Fruit fly (Drosophila melanogaster) whole organism, embryonic: ENCODE data around the gene fzo.

Source experiments
- Asciz ChIP-seq: fragments of 200-800 bp; sonication (Bioruptor generic); optimal IDR thresholded peaks from 2 replicates; lab custom pipeline; 2017; ENCODE audit warnings: missing biosample characterization, mild to moderate bottlenecking, missing genetic modification characterization, missing genetic modification reagents
- Blimp-1 ChIP-seq: fragments of 200-800 bp; sonication (Bioruptor generic); optimal IDR thresholded peaks from 3 replicates; lab custom pipeline; 2018; ENCODE audit warnings: missing biosample characterization, missing genetic modification characterization, mild to moderate bottlenecking, moderate library complexity, missing genetic modification reagents
- CG10267 ChIP-seq: fragments of 200-800 bp; sonication (Bioruptor generic); optimal IDR thresholded peaks from 2 replicates; lab custom pipeline; 2018; ENCODE audit warnings: missing biosample characterization, mild to moderate bottlenecking, missing genetic modification characterization, moderate library complexity
- CG10565 ChIP-seq: fragments of 200-800 bp; sonication (Bioruptor generic); optimal IDR thresholded peaks from 3 replicates; lab custom pipeline; 2016; ENCODE audit warnings: missing biosample characterization, mild to moderate bottlenecking, missing genetic modification characterization
- CG10654 ChIP-seq: fragments of 200-800 bp; sonication (Bioruptor generic); optimal IDR thresholded peaks from 2 replicates; lab custom pipeline; 2016; ENCODE audit warnings: missing biosample characterization, missing genetic modification characterization
- CG10979 ChIP-seq: fragments of 200-800 bp; sonication (Bioruptor generic); optimal IDR thresholded peaks from 2 replicates; lab custom pipeline; 2018; ENCODE audit warnings: missing biosample characterization, mild to moderate bottlenecking, missing genetic modification characterization, moderate library complexity
- CG12299 ChIP-seq: fragments of 200-800 bp; sonication (Bioruptor generic); optimal IDR thresholded peaks from 2 replicates; lab custom pipeline; 2018; ENCODE audit warnings: missing biosample characterization, mild to moderate bottlenecking, missing genetic modification characterization
- CG13424 ChIP-seq: fragments of 200-800 bp; sonication (Bioruptor generic); optimal IDR thresholded peaks from 2 replicates; lab custom pipeline; 2019; ENCODE audit warnings: missing biosample characterization, mild to moderate bottlenecking, missing genetic modification characterization, moderate library complexity
- CG13775 ChIP-seq: fragments of 200-800 bp; sonication (Bioruptor generic); optimal IDR thresholded peaks from 3 replicates; lab custom pipeline; 2017; ENCODE audit warnings: missing biosample characterization, mild to moderate bottlenecking, missing genetic modification characterization
- CG14667 ChIP-seq: fragments of 200-800 bp; sonication (Bioruptor generic); IDR thresholded peaks from 2 replicates; pipeline ENCODE4 v1.3.6; 2022; ENCODE audit warnings: missing biosample characterization, missing genetic modification characterization
- CG14860 ChIP-seq: fragments of 200-800 bp; sonication (Bioruptor generic); IDR thresholded peaks from 3 replicates; pipeline ENCODE4 v1.3.6; 2022; ENCODE audit warnings: missing biosample characterization, missing genetic modification characterization; ENCODE audit not compliant: partially characterized antibody
- CG15011 ChIP-seq: fragments of 200-800 bp; sonication (Bioruptor generic); optimal IDR thresholded peaks from 3 replicates; lab custom pipeline; 2018; ENCODE audit warnings: missing biosample characterization, mild to moderate bottlenecking, missing genetic modification characterization
- CG15073 ChIP-seq: fragments of 200-800 bp; sonication (Bioruptor generic); optimal IDR thresholded peaks from 2 replicates; lab custom pipeline; 2016; ENCODE audit warnings: missing biosample characterization, missing genetic modification characterization
- CG15601 ChIP-seq: fragments of 200-800 bp; sonication (Bioruptor generic); optimal IDR thresholded peaks from 3 replicates; lab custom pipeline; 2019; ENCODE audit warnings: missing biosample characterization, mild to moderate bottlenecking, missing genetic modification characterization, moderate library complexity
- CG1602 ChIP-seq: fragments of 200-800 bp; sonication (Bioruptor generic); optimal IDR thresholded peaks from 3 replicates; lab custom pipeline; 2016; ENCODE audit warnings: missing biosample characterization, missing genetic modification characterization
- CG17359 ChIP-seq: fragments of 200-800 bp; sonication (Bioruptor generic); optimal IDR thresholded peaks from 3 replicates; lab custom pipeline; 2018; ENCODE audit warnings: missing biosample characterization, mild to moderate bottlenecking, missing genetic modification characterization, moderate library complexity
- CG17361 ChIP-seq: fragments of 200-800 bp; sonication (Bioruptor generic); IDR thresholded peaks from 3 replicates; pipeline ENCODE4 v1.3.6; 2022; ENCODE audit warnings: missing biosample characterization, missing genetic modification characterization
- CG1792 ChIP-seq: fragments of 200-800 bp; sonication (Bioruptor generic); optimal IDR thresholded peaks from 2 replicates; lab custom pipeline; 2016; ENCODE audit warnings: missing biosample characterization, missing genetic modification characterization
- CG2199 ChIP-seq: fragments of 200-800 bp; sonication (Bioruptor generic); IDR thresholded peaks from 3 replicates; pipeline ENCODE4 v1.3.6; 2022; ENCODE audit warnings: missing biosample characterization, missing genetic modification characterization
- CG3407 ChIP-seq: fragments of 200-800 bp; sonication (Bioruptor generic); optimal IDR thresholded peaks from 2 replicates; lab custom pipeline; 2018; ENCODE audit warnings: missing biosample characterization, mild to moderate bottlenecking, missing genetic modification characterization
- CG4424 ChIP-seq: fragments of 200-800 bp; sonication (Bioruptor generic); optimal IDR thresholded peaks from 3 replicates; lab custom pipeline; 2016; ENCODE audit warnings: missing biosample characterization, missing genetic modification characterization
- CG5180 ChIP-seq: fragments of 200-800 bp; sonication (Bioruptor generic); optimal IDR thresholded peaks from 3 replicates; lab custom pipeline; 2017; ENCODE audit warnings: missing biosample characterization, missing genetic modification characterization, mild to moderate bottlenecking, moderate library complexity, missing genetic modification reagents
- CG5953 ChIP-seq: fragments of 200-800 bp; sonication (Bioruptor generic); IDR thresholded peaks from 2 replicates; pipeline ENCODE4 v1.3.6; 2022; ENCODE audit warnings: missing biosample characterization, missing genetic modification characterization
- CG6854 ChIP-seq: fragments of 200-800 bp; sonication (Bioruptor generic); optimal IDR thresholded peaks from 3 replicates; lab custom pipeline; 2017; ENCODE audit warnings: missing biosample characterization, mild to moderate bottlenecking, missing genetic modification characterization
- CG8281 ChIP-seq: fragments of 200-800 bp; sonication (Bioruptor generic); optimal IDR thresholded peaks from 2 replicates; lab custom pipeline; 2018; ENCODE audit warnings: missing biosample characterization, mild to moderate bottlenecking, missing genetic modification characterization, moderate library complexity
- CG8924 ChIP-seq: fragments of 200-800 bp; optimal IDR thresholded peaks from 3 replicates; lab custom pipeline; 2019; ENCODE audit warnings: missing biosample characterization, mild to moderate bottlenecking, missing genetic modification characterization, moderate library complexity
- D ChIP-seq, 2 experiments: fragments of 200-800 bp in 1 of 2; fragments of >200 bp in 1 of 2; sonication (Bioruptor generic) in 1 of 2; optimal IDR thresholded peaks; 2 replicates in 1 of 2; 3 replicates in 1 of 2; lab custom pipeline; 2017; ENCODE audit warnings: mild to moderate bottlenecking in 1 of 2, missing biosample characterization in 1 of 2, missing genetic modification characterization in 1 of 2, missing genetic modification reagents in 1 of 2
- D19B ChIP-seq: fragments of 200-800 bp; sonication (Bioruptor generic); optimal IDR thresholded peaks from 2 replicates; lab custom pipeline; 2017; ENCODE audit warnings: missing biosample characterization, mild to moderate bottlenecking, missing genetic modification characterization
- Fer1 ChIP-seq: fragments of 200-800 bp; sonication (Bioruptor generic); optimal IDR thresholded peaks from 2 replicates; lab custom pipeline; 2017; ENCODE audit warnings: missing biosample characterization, mild to moderate bottlenecking, missing genetic modification characterization
- Fer2 ChIP-seq: fragments of 200-800 bp; sonication (Bioruptor generic); optimal IDR thresholded peaks from 2 replicates; lab custom pipeline; 2018; ENCODE audit warnings: missing biosample characterization, mild to moderate bottlenecking, missing genetic modification characterization, moderate library complexity
- Fer3 ChIP-seq: fragments of 200-800 bp; sonication (Bioruptor generic); optimal IDR thresholded peaks from 2 replicates; lab custom pipeline; 2018; ENCODE audit warnings: missing biosample characterization, mild to moderate bottlenecking, missing genetic modification characterization, moderate library complexity
- Gsc ChIP-seq: fragments of 200-800 bp; sonication (Bioruptor generic); IDR thresholded peaks from 2 replicates; pipeline ENCODE4 v1.3.6; 2022; ENCODE audit warnings: missing biosample characterization, missing genetic modification characterization
- Med ChIP-seq: fragments of 200-800 bp; sonication (Bioruptor generic); peaks from one replicate; lab custom pipeline; 2016; ENCODE audit warnings: missing biosample characterization, missing genetic modification characterization, mild to moderate bottlenecking, inconsistent platforms, moderate library complexity
- Neu2 ChIP-seq: fragments of 200-800 bp; sonication (Bioruptor generic); optimal IDR thresholded peaks from 3 replicates; lab custom pipeline; 2016; ENCODE audit warnings: missing biosample characterization, missing genetic modification characterization, borderline replicate concordance
- Pdp1 ChIP-seq, 2 experiments: fragments of 200-800 bp; sonication (Bioruptor generic); optimal IDR thresholded peaks; 3 replicates each; lab custom pipeline; 2016; ENCODE audit warnings: missing biosample characterization in 2 of 2, missing genetic modification characterization in 2 of 2, mild to moderate bottlenecking in 1 of 2, moderate library complexity in 1 of 2
- croc ChIP-seq: fragments of 200-800 bp; sonication (Bioruptor generic); conservative IDR thresholded peaks from 3 replicates; pipeline ENCODE4 v1.3.6; 2022; ENCODE audit warnings: missing biosample characterization, missing genetic modification characterization
- en ChIP-seq: fragments of 200-800 bp; sonication (Bioruptor generic); optimal IDR thresholded peaks from 2 replicates; lab custom pipeline; 2016; ENCODE audit warnings: missing biosample characterization, missing genetic modification characterization
- fru ChIP-seq: fragments of >200 bp; optimal IDR thresholded peaks from 2 replicates; lab custom pipeline; 2017
- gcm ChIP-seq: fragments of 200-800 bp; sonication (Bioruptor generic); optimal IDR thresholded peaks from 2 replicates; lab custom pipeline; 2019; ENCODE audit warnings: missing biosample characterization, mild to moderate bottlenecking, missing genetic modification characterization, moderate library complexity
- gro ChIP-seq: fragments of 200-800 bp; sonication (Bioruptor generic); optimal IDR thresholded peaks from 2 replicates; lab custom pipeline; 2016; ENCODE audit warnings: missing biosample characterization, missing genetic modification characterization
- kay ChIP-seq: fragments of 200-800 bp; sonication (Bioruptor generic); optimal IDR thresholded peaks from 2 replicates; lab custom pipeline; 2016; ENCODE audit warnings: missing biosample characterization, missing genetic modification characterization
- lab ChIP-seq: fragments of 200-800 bp; sonication (Bioruptor generic); optimal IDR thresholded peaks from 3 replicates; lab custom pipeline; 2017; ENCODE audit warnings: missing biosample characterization, missing genetic modification characterization, mild to moderate bottlenecking, moderate library complexity, missing genetic modification reagents
- pb ChIP-seq: fragments of 200-800 bp; sonication (Bioruptor generic); optimal IDR thresholded peaks from 3 replicates; lab custom pipeline; 2016; ENCODE audit warnings: missing biosample characterization, missing genetic modification characterization
- pzg ChIP-seq: fragments of 200-800 bp; sonication (Bioruptor generic); optimal IDR thresholded peaks from 3 replicates; lab custom pipeline; 2018; ENCODE audit warnings: missing biosample characterization, mild to moderate bottlenecking, missing genetic modification characterization, moderate library complexity
- rib ChIP-seq: fragments of 200-800 bp; sonication (Bioruptor generic); IDR thresholded peaks from 2 replicates; pipeline ENCODE4 v1.3.6; 2022; ENCODE audit warnings: missing biosample characterization, missing genetic modification characterization
- slou ChIP-seq: fragments of 200-800 bp; sonication (Bioruptor generic); optimal IDR thresholded peaks from 3 replicates; lab custom pipeline; 2016; ENCODE audit warnings: missing biosample characterization, missing genetic modification characterization
- tap ChIP-seq: fragments of 200-800 bp; optimal IDR thresholded peaks from 3 replicates; lab custom pipeline; 2019; ENCODE audit warnings: missing biosample characterization, mild to moderate bottlenecking, missing genetic modification characterization, moderate library complexity
- trh ChIP-seq: fragments of 200-800 bp; sonication (Bioruptor generic); optimal IDR thresholded peaks from 2 replicates; lab custom pipeline; 2016; ENCODE audit warnings: missing biosample characterization, missing genetic modification characterization
- wor ChIP-seq: fragments of 200-800 bp; sonication (Bioruptor generic); IDR thresholded peaks from 2 replicates; pipeline ENCODE4 v1.3.6; 2022; ENCODE audit warnings: missing biosample characterization, missing genetic modification characterization
- yki ChIP-seq: fragments of >200 bp; optimal IDR thresholded peaks from 3 replicates; lab custom pipeline; 2018

Gene fzo

DNA sequence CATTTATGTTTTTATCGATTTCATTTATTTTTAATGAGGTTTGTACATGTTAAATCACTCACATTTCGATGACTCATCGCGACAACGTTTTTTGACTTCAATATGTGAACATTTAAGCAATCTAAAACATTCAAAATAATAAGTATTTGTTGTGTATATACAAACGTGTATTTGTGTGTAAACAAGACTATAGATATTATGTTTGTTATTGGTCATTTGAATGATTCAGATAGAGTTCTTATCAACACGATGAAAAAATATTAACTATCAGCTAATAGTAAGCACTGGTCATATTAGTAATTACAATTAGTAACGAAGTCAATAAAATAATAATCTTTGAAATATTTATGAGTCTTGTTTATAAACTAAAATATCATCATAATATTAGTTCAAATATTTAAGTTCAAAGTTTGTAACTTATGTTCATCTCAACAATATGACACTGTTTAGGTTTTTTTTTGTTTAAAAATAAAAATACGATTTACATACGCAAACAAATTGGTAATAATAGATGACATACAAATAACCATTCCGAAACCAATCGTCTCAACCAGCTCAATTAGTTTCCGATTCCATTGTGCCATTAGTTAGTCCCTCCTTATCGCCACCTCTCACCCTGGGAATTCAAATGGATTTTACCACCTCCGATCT is 22.7 kb downstream of the fzo start:
- TF ChIP-seq CG5180 (GFP tag; lab: Kevin White, UChicago) = peak; percentile 22
- peak in 1 of 2 experiments; percentile 18 for TF ChIP-seq Pdp1 (GFP tag; optimal IDR thresholded peaks at IDR 0.05; lab: Kevin White, UChicago)
- no peak for TF ChIP-seq slou (GFP tag; lab: Kevin White, UChicago)
- no peak for TF ChIP-seq rib (GFP tag; lab: Robert Waterston, UW)
- TF ChIP-seq Fer1 (GFP tag; lab: Kevin White, UChicago) = no peak
- TF ChIP-seq CG15601 (tag; lab: Kevin White, UChicago) = no peak
- TF ChIP-seq Asciz = peak; percentile 82
- no peak for TF ChIP-seq yki (lab: Kevin White, UChicago)
- peak; percentile 22 for TF ChIP-seq CG15011 (GFP tag; lab: Kevin White, UChicago)
- TF ChIP-seq CG10654 (GFP tag; lab: Kevin White, UChicago) = peak; percentile 33
- TF ChIP-seq CG14667 (GFP tag; lab: Robert Waterston, UW) = no peak
- TF ChIP-seq Fer2 = no peak
- TF ChIP-seq croc = no peak
- TF ChIP-seq pb (GFP tag; lab: Kevin White, UChicago) = no peak
- TF ChIP-seq CG1602 (GFP tag; lab: Kevin White, UChicago) = no peak
- peak; percentile 38 for TF ChIP-seq tap (tag; lab: Kevin White, UChicago)
- peak; percentile 18 for TF ChIP-seq CG4424 (GFP tag; lab: Kevin White, UChicago)
- no peak for TF ChIP-seq CG6854
- no peak for TF ChIP-seq CG14860
- TF ChIP-seq Neu2 (GFP tag; lab: Kevin White, UChicago) = no peak
- TF ChIP-seq trh (GFP tag; lab: Kevin White, UChicago) = no peak
- no peak for TF ChIP-seq CG8924 (tag; lab: Kevin White, UChicago)
- peak; percentile 49 for TF ChIP-seq Fer3 (tag; lab: Kevin White, UChicago)
- TF ChIP-seq en = no peak
- peak; percentile 19 for TF ChIP-seq kay
- no peak for TF ChIP-seq Gsc
- TF ChIP-seq Blimp-1 (GFP tag; lab: Kevin White, UChicago) = peak; percentile 72
- peak; percentile 60 for TF ChIP-seq CG1792
- TF ChIP-seq CG17359 (tag; lab: Kevin White, UChicago) = peak; percentile 66
- TF ChIP-seq CG8281 (tag; lab: Kevin White, UChicago) = peak; percentile 37
- no peak for TF ChIP-seq CG15073 (GFP tag; lab: Kevin White, UChicago)
- TF ChIP-seq CG10979 = peak; percentile 32
- TF ChIP-seq pzg (GFP tag; lab: Kevin White, UChicago) = no peak
- TF ChIP-seq lab (GFP tag; lab: Kevin White, UChicago) = peak; percentile 68
- no peak for TF ChIP-seq CG5953 (GFP tag; lab: Robert Waterston, UW)
- TF ChIP-seq gro = no peak
- TF ChIP-seq gcm (GFP tag; lab: Kevin White, UChicago) = no peak
- TF ChIP-seq D19B (GFP tag; lab: Kevin White, UChicago) = peak; percentile 57
- TF ChIP-seq CG10267 = no peak
- no peak for TF ChIP-seq CG17361
- no peak for TF ChIP-seq wor (GFP tag; lab: Robert Waterston, UW)
- no peak for TF ChIP-seq CG13775 (GFP tag; lab: Kevin White, UChicago)
- no peak for TF ChIP-seq CG2199 (GFP tag; lab: Robert Waterston, UW)
- TF ChIP-seq CG10565 (GFP tag; lab: Kevin White, UChicago) = no peak
- no peak for TF ChIP-seq fru
- no peak for TF ChIP-seq CG3407
- TF ChIP-seq D (optimal IDR thresholded peaks at IDR 0.05; lab: Kevin White, UChicago) = no peak
- peak; percentile 24 for TF ChIP-seq D (GFP tag; optimal IDR thresholded peaks at IDR 0.05; lab: Kevin White, UChicago)
- no peak for TF ChIP-seq CG13424 (tag; lab: Kevin White, UChicago)
- TF ChIP-seq Med (GFP tag; lab: Kevin White, UChicago) = peak; percentile 44
- TF ChIP-seq CG12299 (tag; lab: Kevin White, UChicago) = no peak
